Fruit fly (Drosophila melanogaster) Kc167 (cell line): ENCODE measurements around the gene CG31674.

ENCODE experiments used
- Myc ChIP-seq: fragments of >200 bp; optimal IDR thresholded peaks from 2 replicates; lab custom pipeline; 2017; ENCODE audit warnings: missing external identifiers
- Sin3A ChIP-seq: fragments of >200 bp; optimal IDR thresholded peaks from 2 replicates; lab custom pipeline; 2018; ENCODE audit warnings: missing external identifiers
- h ChIP-seq: fragments of >200 bp; optimal IDR thresholded peaks from 3 replicates; lab custom pipeline; 2018; ENCODE audit warnings: missing external identifiers
- insv ChIP-seq: fragments of >200 bp; optimal IDR thresholded peaks from 3 replicates; lab custom pipeline; 2018; ENCODE audit warnings: missing external identifiers
- psq ChIP-seq: fragments of >200 bp; optimal IDR thresholded peaks from 2 replicates; lab custom pipeline; 2017; ENCODE audit warnings: missing external identifiers
- ttk ChIP-seq: sonication (Bioruptor generic); optimal IDR thresholded peaks from 2 replicates; lab custom pipeline; 2017; ENCODE audit warnings: missing external identifiers

CG31674 gene

DNA sequence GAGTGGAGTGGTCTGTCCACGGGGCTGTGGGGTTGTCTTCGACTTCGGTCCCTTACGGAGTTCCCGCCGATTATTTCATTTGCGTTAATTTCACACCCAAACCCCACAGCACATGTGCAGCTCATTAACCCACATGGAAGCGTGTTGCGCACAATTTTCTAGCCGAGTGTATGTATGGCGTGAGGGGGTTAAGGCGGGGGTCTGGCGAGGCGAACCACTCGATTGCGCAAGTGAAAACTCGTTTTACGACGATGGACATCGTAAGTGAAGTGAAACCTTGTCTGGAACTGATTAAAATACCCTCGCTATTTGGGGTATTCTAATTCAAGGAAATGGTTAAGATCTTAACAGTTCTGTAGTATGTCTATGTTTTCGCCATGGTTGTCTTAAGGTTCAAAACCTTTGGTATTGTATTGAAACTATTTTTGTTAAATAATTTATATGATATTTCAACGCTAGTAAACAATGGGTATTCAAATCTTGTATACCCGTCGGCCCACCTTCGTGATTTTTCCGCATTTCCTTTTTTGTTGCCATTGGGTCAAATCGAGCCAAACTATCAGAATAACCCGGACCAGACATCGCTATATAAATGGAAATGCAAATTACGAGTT is 19.9 kb upstream of the CG31674 start:
- TF ChIP-seq Myc (lab: Kevin White, UChicago) (no peak), Sin3A (lab: Kevin White, UChicago) (no peak), psq (lab: Kevin White, UChicago) (no peak), ttk (lab: Kevin White, UChicago) (no peak), insv (lab: Kevin White, UChicago) (no peak), h (no peak)

DNA sequence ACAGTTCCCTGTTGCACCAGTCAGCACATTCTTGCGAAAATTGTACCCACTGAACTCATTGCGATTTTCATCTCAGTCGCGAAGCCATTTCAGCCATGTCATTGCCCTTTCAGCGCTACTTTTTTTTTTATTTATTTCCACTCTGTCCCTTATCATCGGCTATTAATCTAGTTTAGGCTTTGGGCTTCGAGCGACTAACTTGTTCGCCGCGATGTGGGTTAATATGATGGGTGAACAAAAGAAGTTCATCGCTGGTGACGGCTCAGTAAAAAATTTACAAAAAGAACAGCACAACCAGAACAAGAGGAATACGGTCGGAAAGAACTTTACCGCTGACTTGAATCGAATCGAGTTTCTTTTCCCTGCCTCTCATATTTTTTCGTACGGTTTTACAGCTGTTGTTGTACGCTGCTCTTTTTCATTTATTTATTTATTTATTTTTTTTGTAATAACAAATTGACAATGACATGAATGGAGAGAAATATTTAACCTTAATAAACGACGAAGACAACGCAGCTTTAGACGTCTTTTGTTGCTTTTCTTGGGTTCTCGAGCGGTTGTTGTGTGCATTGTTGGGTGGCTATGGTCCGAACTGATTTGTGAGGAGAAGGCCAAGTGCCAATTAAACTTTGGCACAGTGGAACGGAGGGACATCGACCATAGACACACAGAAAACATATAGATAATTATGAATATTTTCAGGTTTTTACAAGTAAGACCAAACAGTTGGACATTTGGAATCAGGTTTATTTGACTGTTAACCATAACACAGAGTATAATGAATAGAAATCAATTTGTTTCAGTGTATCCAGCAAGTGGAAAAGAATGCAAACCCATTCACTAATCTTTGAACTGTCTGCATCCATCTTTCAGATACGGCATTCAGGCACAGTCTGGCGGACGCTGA is 18.5 kb upstream of the CG31674 start:
- TF ChIP-seq h (no peak), ttk (lab: Kevin White, UChicago) (no peak), insv (lab: Kevin White, UChicago) (no peak), Sin3A (lab: Kevin White, UChicago) (no peak), Myc (lab: Kevin White, UChicago) (no peak), psq (lab: Kevin White, UChicago) (no peak)

DNA sequence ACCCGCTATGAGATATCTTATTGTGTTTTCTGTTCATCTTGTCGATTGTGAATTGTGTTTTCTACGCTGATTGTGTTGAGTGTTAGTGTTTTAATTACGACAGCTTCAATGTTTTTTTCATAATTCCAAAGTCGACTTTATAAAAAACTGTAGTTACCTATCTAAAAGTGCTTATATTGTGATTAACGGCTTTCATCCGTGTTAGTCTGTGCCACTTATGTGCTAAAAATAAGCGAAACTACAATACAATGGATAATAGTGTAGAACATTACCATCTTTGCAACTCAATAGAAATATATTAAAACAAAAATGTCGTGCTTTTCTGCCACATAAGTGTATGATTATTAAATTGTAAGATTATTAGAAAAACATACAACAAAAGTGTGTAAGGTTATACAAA is 14.9 kb upstream of the CG31674 start, which contains the start of gene CG33322:
TSS of gene CG33322 (minus strand) at position 101 of the 400 bp plus-strand sequence.
- TF ChIP-seq h (no peak), Myc (lab: Kevin White, UChicago) (no peak), Sin3A (lab: Kevin White, UChicago) (no peak), ttk (lab: Kevin White, UChicago) (no peak), psq (lab: Kevin White, UChicago) (no peak), insv (lab: Kevin White, UChicago) (no peak)

DNA sequence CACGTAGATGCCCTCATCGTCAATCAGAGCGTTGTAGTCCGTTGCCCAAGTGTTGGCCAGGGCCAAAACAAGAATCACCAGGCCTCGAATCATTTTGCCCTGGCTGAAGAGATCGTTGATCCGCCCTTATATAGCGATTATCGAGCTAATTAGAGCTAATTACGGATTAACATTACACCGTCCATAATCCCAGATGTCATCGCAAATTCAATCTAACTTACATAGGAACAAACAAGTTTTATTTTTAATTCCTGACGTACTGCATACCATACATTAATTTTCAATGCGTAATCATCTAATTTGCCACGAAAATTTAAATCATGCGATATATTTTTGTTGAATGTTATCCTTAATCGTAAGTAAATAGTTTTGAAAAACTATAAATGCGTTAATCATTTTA is 13.9 kb upstream of the CG31674 start, which contains the start of gene CheB38b:
TSS of gene CheB38b (minus strand) at position 101 of the 400 bp plus-strand sequence.
- TF ChIP-seq insv (lab: Kevin White, UChicago) = no peak
- no peak for TF ChIP-seq psq (lab: Kevin White, UChicago)
- no peak for TF ChIP-seq h
- TF ChIP-seq Sin3A (lab: Kevin White, UChicago) = no peak
- TF ChIP-seq Myc (lab: Kevin White, UChicago) = no peak
- no peak for TF ChIP-seq ttk (lab: Kevin White, UChicago)

DNA sequence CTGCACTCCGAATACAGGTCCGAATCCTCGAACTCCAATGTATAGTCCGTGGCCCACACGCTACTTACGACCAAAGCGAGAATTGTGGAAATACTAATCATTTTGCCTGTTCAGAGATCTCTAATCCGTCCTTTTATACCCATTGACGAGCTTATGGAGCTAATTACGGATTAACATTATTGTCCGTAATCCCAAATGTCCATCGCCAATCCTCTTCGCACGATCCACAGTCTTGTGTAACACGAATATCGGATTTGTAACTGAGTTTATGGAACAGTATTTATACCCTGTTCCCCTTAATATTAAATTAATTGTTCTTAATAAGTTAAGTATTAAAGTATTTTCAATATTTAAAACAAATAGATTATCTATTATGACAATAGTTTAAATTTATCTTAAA is 12.6 kb upstream of the CG31674 start, which contains the start of gene CheB38a:
TSS of gene CheB38a (minus strand) at position 101 of the 400 bp plus-strand sequence.
- TF ChIP-seq h (no peak), insv (lab: Kevin White, UChicago) (no peak), Myc (lab: Kevin White, UChicago) (no peak), ttk (lab: Kevin White, UChicago) (no peak), psq (lab: Kevin White, UChicago) (no peak)

DNA sequence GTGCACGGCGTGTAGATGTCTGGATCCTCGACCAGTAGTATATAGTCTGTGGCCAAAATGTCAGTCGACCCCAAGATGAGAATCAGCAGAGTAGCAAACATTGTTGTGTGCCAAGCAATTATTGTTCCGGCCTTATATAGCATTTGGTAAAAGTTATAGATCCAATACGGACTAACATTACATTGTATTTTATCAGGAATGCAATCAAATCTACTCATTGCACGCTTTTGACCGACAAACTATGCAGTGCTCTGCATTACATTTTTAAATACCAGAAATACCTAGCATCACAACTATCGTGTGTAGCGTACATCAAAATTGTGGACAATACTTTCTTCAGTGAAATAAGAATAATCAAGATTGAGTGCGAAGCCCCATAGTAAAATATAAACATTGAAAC is 10.3 kb upstream of the CG31674 start, which contains the start of gene CheB38c:
TSS of gene CheB38c (minus strand) at position 101 of the 400 bp plus-strand sequence.
- TF ChIP-seq psq (lab: Kevin White, UChicago) = no peak
- TF ChIP-seq ttk (lab: Kevin White, UChicago) = no peak
- no peak for TF ChIP-seq insv (lab: Kevin White, UChicago)
- no peak for TF ChIP-seq Myc (lab: Kevin White, UChicago)
- no peak for TF ChIP-seq h

DNA sequence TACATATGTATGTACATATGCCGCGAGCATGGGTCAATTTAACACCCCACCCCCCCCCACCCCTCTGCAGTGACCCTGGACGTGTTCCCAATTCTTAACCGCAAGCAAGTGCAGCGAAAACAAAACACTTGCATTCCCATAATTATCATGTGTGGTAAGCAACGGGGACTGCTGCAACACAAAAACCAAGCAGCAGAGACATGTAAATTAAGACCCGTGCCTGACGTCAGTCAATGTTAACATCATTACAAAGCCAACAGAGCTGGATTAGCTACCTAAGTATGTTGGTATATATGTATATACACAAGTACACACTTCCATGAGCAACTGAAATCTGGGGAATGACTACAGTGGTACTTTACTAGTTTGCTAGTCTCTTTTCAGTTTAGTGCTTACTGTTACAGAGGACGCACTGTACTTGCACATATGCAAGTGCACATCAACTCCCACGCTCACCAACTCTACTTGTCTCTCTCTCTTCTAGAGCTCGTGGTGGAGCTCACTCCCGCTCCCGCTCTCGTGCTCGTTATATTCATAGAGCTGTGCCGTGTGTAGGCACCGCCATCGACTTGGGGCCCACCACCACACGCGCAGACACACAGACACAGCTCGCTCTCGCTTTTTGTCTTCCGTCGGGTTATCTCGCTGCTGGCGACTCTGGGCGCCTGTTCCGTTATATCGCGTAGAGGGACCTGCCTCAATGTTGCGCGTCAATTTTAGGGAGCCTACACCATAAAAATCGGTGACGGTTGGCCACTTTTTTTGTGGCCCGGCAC is 9.6 kb upstream of the CG31674 start:
- no peak for TF ChIP-seq insv (lab: Kevin White, UChicago)
- no peak for TF ChIP-seq Sin3A (lab: Kevin White, UChicago)
- TF ChIP-seq ttk (lab: Kevin White, UChicago) = no peak
- no peak for TF ChIP-seq h
- TF ChIP-seq Myc (lab: Kevin White, UChicago) = no peak
- TF ChIP-seq psq (lab: Kevin White, UChicago) = no peak

DNA sequence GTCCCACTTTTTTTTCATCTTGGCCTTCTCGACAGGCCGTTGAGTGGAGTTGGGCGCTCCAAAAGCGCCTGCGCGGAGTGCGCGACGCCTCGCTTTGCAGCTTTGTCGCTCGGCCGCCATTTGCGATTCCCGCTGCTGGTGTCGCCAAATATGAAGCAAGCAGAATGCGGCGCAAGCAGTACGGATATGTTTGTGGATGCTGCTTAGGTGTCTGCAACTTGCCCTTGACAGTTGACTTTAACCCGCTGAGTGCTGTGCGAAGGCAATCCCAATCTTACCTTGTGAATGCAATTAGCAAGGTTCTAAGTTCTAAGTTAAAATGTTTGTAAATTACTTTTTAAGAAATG is 9.1 kb upstream of the CG31674 start:
- TF ChIP-seq ttk (lab: Kevin White, UChicago) = no peak
- TF ChIP-seq psq (lab: Kevin White, UChicago) = no peak
- no peak for TF ChIP-seq Myc (lab: Kevin White, UChicago)
- TF ChIP-seq h = no peak
- TF ChIP-seq insv (lab: Kevin White, UChicago) = no peak
- TF ChIP-seq Sin3A (lab: Kevin White, UChicago) = no peak

DNA sequence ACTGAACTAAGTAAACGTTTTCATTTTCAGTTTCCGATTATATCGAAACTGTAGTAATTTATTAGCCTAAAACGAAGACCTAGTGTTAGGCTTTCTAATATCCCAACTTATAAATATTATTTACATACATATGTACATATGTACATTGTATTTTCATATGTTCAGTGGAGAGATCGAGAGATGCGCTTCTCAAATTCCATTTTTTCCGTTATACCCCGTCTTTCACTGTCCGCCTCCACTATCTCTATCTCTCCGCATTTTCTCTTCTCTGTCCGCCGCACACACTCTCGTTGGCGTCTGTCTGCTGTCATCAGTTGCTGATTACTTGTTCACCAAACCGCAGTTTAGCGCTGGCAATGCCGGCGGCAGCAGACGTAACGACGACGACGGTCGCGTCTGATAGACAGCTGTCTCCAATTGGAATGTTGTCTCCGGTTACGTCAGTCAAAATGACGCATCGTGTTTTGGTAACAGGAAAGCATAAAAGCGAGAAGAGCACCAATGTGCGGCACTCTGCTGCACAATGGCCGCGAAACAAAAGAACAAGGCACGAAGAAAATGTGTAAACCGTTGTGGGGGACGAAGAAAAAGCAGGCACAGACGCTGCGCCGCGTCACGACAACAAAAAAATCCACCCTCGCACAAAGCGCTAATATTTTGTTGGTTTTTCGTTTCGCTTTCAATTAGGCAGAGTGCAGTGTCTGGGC is 8.4 kb upstream of the CG31674 start, which contains the start of gene CG9331:
TSS of gene CG9331 (plus strand) at position 340 of the 707 bp plus-strand sequence.
- TF ChIP-seq ttk (lab: Kevin White, UChicago) (no peak), Sin3A (lab: Kevin White, UChicago) (no peak)

DNA sequence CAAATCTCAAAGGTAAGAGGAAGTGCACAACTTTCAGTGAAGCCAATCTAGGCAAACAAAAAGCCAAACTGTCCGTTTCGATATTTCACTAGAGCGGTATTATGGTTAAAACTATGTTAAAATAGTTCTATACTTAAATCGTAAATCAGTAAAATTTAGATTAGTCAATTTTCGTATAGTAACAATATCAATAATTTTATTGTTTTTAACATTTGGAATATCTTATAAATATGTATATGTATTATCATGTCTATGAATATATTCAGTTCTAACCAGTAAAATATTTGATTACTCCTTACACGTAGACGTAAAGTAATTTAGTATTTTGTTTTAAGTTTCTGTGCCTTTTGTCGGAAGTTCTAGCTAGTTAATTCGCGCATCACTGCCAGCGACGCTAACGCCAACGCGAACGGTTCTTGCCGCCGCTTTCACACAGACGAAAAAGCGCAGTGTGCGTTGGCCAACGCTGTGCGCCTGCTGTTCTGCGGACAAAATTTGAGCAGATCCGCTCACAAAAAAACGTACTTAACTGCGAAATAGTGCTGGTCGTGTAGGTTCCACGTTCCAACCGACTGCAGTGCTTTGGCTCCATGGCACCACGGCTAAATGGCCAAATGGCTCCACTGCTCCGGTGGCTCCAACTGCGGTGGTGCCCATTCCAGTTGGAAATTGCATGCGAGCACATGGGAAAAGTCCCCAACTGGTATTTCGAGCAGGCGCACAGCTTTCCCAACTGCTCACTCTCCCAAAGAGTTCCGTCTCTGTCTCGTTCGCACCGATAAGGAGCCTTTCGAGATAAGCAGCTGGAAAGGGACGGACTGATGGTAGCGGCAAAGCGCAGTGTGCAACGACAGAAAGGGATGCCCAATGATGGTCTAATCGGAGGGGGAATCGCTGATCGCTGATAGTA is 7.6 kb upstream of the CG31674 start:
- no peak for TF ChIP-seq insv (lab: Kevin White, UChicago)
- TF ChIP-seq h = no peak
- TF ChIP-seq Myc (lab: Kevin White, UChicago) = no peak
- TF ChIP-seq psq (lab: Kevin White, UChicago) = no peak
- TF ChIP-seq Sin3A (lab: Kevin White, UChicago) = no peak
- TF ChIP-seq ttk (lab: Kevin White, UChicago) = no peak
